Fruit fly (Drosophila melanogaster) whole organism, embryonic: Measurements from ENCODE around the gene CG32305.
A peak's percentile ranks its signal among the peaks of the same experiment; 100 is the strongest.

Experiments used
- Atf3 ChIP-seq: fragments of 200-800 bp; sonication (Bioruptor generic); optimal IDR thresholded peaks from 3 replicates; lab custom pipeline; 2016; ENCODE audit warnings: missing biosample characterization, missing genetic modification characterization
- Awh ChIP-seq: fragments of 200-800 bp; sonication (Bioruptor generic); IDR thresholded peaks from 2 replicates; pipeline ENCODE4, ENCODE4 v1.3.6; 2022; ENCODE audit warnings: missing biosample characterization, missing genetic modification characterization
- Bgb ChIP-seq: fragments of 200-800 bp; sonication (Bioruptor generic); IDR thresholded peaks from 2 replicates; pipeline ENCODE4 v1.3.6; 2022; ENCODE audit warnings: missing biosample characterization, missing genetic modification characterization; ENCODE audit not compliant: partially characterized antibody
- CG10267 ChIP-seq: fragments of 200-800 bp; sonication (Bioruptor generic); optimal IDR thresholded peaks from 2 replicates; lab custom pipeline; 2018; ENCODE audit warnings: missing biosample characterization, mild to moderate bottlenecking, missing genetic modification characterization, moderate library complexity
- CG10274 ChIP-seq: fragments of 200-800 bp; sonication (Bioruptor generic); optimal IDR thresholded peaks from 3 replicates; lab custom pipeline; 2017; ENCODE audit warnings: missing biosample characterization, mild to moderate bottlenecking, missing genetic modification characterization
- CG11085 ChIP-seq: fragments of 200-800 bp; sonication (Bioruptor generic); IDR thresholded peaks from 2 replicates; pipeline ENCODE4 v1.3.6; 2022; ENCODE audit warnings: missing biosample characterization, missing genetic modification characterization
- CG13296 ChIP-seq: fragments of 200-800 bp; sonication (Bioruptor generic); optimal IDR thresholded peaks from 3 replicates; lab custom pipeline; 2018; ENCODE audit warnings: missing biosample characterization, mild to moderate bottlenecking, missing genetic modification characterization
- CG1529 ChIP-seq: fragments of 200-800 bp; sonication (Bioruptor generic); optimal IDR thresholded peaks from 3 replicates; lab custom pipeline; 2018; ENCODE audit warnings: missing biosample characterization, missing genetic modification characterization
- CG17612 ChIP-seq: fragments of 200-800 bp; sonication (Bioruptor generic); IDR thresholded peaks from 2 replicates; pipeline ENCODE4 v1.3.6; 2022; ENCODE audit warnings: missing biosample characterization, missing genetic modification characterization
- CG31388 ChIP-seq: fragments of 200-800 bp; sonication (Bioruptor generic); optimal IDR thresholded peaks from 2 replicates; lab custom pipeline; 2016; ENCODE audit warnings: missing biosample characterization, missing genetic modification characterization
- CG32767 ChIP-seq: fragments of 200-800 bp; sonication (Bioruptor generic); IDR thresholded peaks from 2 replicates; pipeline ENCODE4 v1.3.6; 2022; ENCODE audit warnings: missing biosample characterization, missing genetic modification characterization
- CG3407 ChIP-seq: fragments of 200-800 bp; sonication (Bioruptor generic); optimal IDR thresholded peaks from 2 replicates; lab custom pipeline; 2018; ENCODE audit warnings: missing biosample characterization, mild to moderate bottlenecking, missing genetic modification characterization
- CG42726 ChIP-seq: fragments of 200-800 bp; sonication (Bioruptor generic); IDR thresholded peaks from 2 replicates; pipeline ENCODE4 v1.3.6; 2022; ENCODE audit warnings: missing biosample characterization, missing genetic modification characterization; ENCODE audit not compliant: partially characterized antibody
- CG4707 ChIP-seq: fragments of 200-800 bp; sonication (Bioruptor generic); optimal IDR thresholded peaks from 2 replicates; lab custom pipeline; 2018; ENCODE audit warnings: missing biosample characterization, mild to moderate bottlenecking, missing genetic modification characterization, moderate library complexity
- CG4730 ChIP-seq: fragments of 200-800 bp; sonication (Bioruptor generic); IDR thresholded peaks from 2 replicates; pipeline ENCODE4 v1.3.6; 2022; ENCODE audit warnings: missing biosample characterization, missing genetic modification characterization
- CG5245 ChIP-seq: fragments of 200-800 bp; sonication (Bioruptor generic); optimal IDR thresholded peaks from 3 replicates; lab custom pipeline; 2016; ENCODE audit warnings: missing biosample characterization, missing genetic modification characterization
- CG5953 ChIP-seq: fragments of 200-800 bp; sonication (Bioruptor generic); IDR thresholded peaks from 2 replicates; pipeline ENCODE4 v1.3.6; 2022; ENCODE audit warnings: missing biosample characterization, missing genetic modification characterization
- CG6254 ChIP-seq: fragments of 200-800 bp; sonication (Bioruptor generic); optimal IDR thresholded peaks from 3 replicates; lab custom pipeline; 2017; ENCODE audit warnings: mild to moderate bottlenecking, missing biosample characterization, missing genetic modification reagents, missing genetic modification characterization
- CG6854 ChIP-seq: fragments of 200-800 bp; sonication (Bioruptor generic); optimal IDR thresholded peaks from 3 replicates; lab custom pipeline; 2017; ENCODE audit warnings: missing biosample characterization, mild to moderate bottlenecking, missing genetic modification characterization
- CG8388 ChIP-seq: fragments of 200-800 bp; sonication (Bioruptor generic); optimal IDR thresholded peaks from 2 replicates; lab custom pipeline; 2019; ENCODE audit warnings: missing biosample characterization, mild to moderate bottlenecking, missing genetic modification characterization, moderate library complexity
- CTCF ChIP-seq: fragments of 200-800 bp; sonication (Bioruptor generic); optimal IDR thresholded peaks from 2 replicates; lab custom pipeline; 2017; ENCODE audit warnings: missing biosample characterization, mild to moderate bottlenecking, missing genetic modification characterization, moderate library complexity
- Camta ChIP-seq: fragments of 200-800 bp; sonication (Bioruptor generic); optimal IDR thresholded peaks from 2 replicates; lab custom pipeline; 2016; ENCODE audit warnings: missing biosample characterization, missing genetic modification characterization
- Dek ChIP-seq: fragments of 200-800 bp; sonication (Bioruptor generic); optimal IDR thresholded peaks from 3 replicates; lab custom pipeline; 2019; ENCODE audit warnings: missing biosample characterization, mild to moderate bottlenecking, missing genetic modification characterization, moderate library complexity
- Doc2 ChIP-seq: fragments of 200-800 bp; sonication (Bioruptor generic); IDR thresholded peaks from 2 replicates; pipeline ENCODE4 v1.3.6; 2022; ENCODE audit warnings: missing biosample characterization, missing genetic modification characterization
- HmgZ ChIP-seq: fragments of 200-800 bp; sonication (Bioruptor generic); optimal IDR thresholded peaks from 2 replicates; lab custom pipeline; 2018; ENCODE audit warnings: missing biosample characterization, mild to moderate bottlenecking, missing genetic modification characterization
- Hr51 ChIP-seq, 2 experiments: fragments of 200-800 bp; sonication (Bioruptor generic); optimal IDR thresholded peaks; 2 replicates in 1 of 2; 3 replicates in 1 of 2; lab custom pipeline; 2016 to 2018; ENCODE audit warnings: missing biosample characterization in 2 of 2, missing genetic modification characterization in 2 of 2, mild to moderate bottlenecking in 1 of 2, moderate library complexity in 1 of 2
- Kr ChIP-seq: fragments of 200-800 bp; sonication (Bioruptor generic); optimal IDR thresholded peaks from 2 replicates; lab custom pipeline; 2017; ENCODE audit warnings: missing biosample characterization, mild to moderate bottlenecking, missing genetic modification characterization
- MESR4 ChIP-seq: fragments of 200-800 bp; sonication (Bioruptor generic); optimal IDR thresholded peaks from 2 replicates; lab custom pipeline; 2018; ENCODE audit warnings: missing biosample characterization, mild to moderate bottlenecking, missing genetic modification characterization, moderate library complexity
- NK7.1 ChIP-seq: fragments of 200-800 bp; sonication (Bioruptor generic); optimal IDR thresholded peaks from 3 replicates; lab custom pipeline; 2016; ENCODE audit warnings: missing biosample characterization, missing genetic modification characterization
- Tbp ChIP-seq: fragments of >200 bp; optimal IDR thresholded peaks from 2 replicates; lab custom pipeline; 2018; ENCODE audit warnings: missing biosample characterization, missing genetic modification characterization
- ash1 ChIP-seq: fragments of 200-800 bp; sonication (Bioruptor generic); optimal IDR thresholded peaks from 2 replicates; lab custom pipeline; 2018; ENCODE audit warnings: missing biosample characterization, mild to moderate bottlenecking, missing genetic modification characterization
- bbx ChIP-seq: fragments of 200-800 bp; sonication (Bioruptor generic); IDR thresholded peaks from 2 replicates; pipeline ENCODE4 v1.3.6; 2022; ENCODE audit warnings: missing biosample characterization, missing genetic modification characterization; ENCODE audit not compliant: partially characterized antibody
- bcd ChIP-seq: fragments of 200-800 bp; sonication (Bioruptor generic); optimal IDR thresholded peaks from 2 replicates; lab custom pipeline; 2017; ENCODE audit warnings: missing biosample characterization, mild to moderate bottlenecking, missing genetic modification characterization
- dmrt99B ChIP-seq: fragments of 200-800 bp; sonication (Bioruptor generic); optimal IDR thresholded peaks from 2 replicates; lab custom pipeline; 2018; ENCODE audit warnings: missing biosample characterization, mild to moderate bottlenecking, missing genetic modification characterization, moderate library complexity
- dpn ChIP-seq, 2 experiments: fragments of 200-800 bp; sonication (Bioruptor generic); optimal IDR thresholded peaks; 3 replicates each; lab custom pipeline; 2016; ENCODE audit warnings: missing biosample characterization in 2 of 2, missing genetic modification characterization in 2 of 2
- fd102C ChIP-seq: fragments of 200-800 bp; sonication (Bioruptor generic); optimal IDR thresholded peaks from 2 replicates; lab custom pipeline; 2018; ENCODE audit warnings: missing biosample characterization, mild to moderate bottlenecking, missing genetic modification characterization, moderate library complexity
- grau ChIP-seq: fragments of 200-800 bp; optimal IDR thresholded peaks from 3 replicates; lab custom pipeline; 2019; ENCODE audit warnings: missing biosample characterization, mild to moderate bottlenecking, missing genetic modification characterization, moderate library complexity
- kah ChIP-seq: fragments of 200-800 bp; sonication (Bioruptor generic); optimal IDR thresholded peaks from 2 replicates; lab custom pipeline; 2018; ENCODE audit warnings: missing biosample characterization, mild to moderate bottlenecking, missing genetic modification characterization
- klu ChIP-seq: fragments of 200-800 bp; sonication (Bioruptor generic); IDR thresholded peaks from 2 replicates; pipeline ENCODE4 v1.3.6; 2022; ENCODE audit warnings: missing biosample characterization, missing genetic modification characterization
- kni ChIP-seq: fragments of 200-800 bp; sonication (Bioruptor generic); optimal IDR thresholded peaks from 3 replicates; lab custom pipeline; 2017; ENCODE audit warnings: mild to moderate bottlenecking, missing biosample characterization, missing genetic modification reagents, missing genetic modification characterization
- phol ChIP-seq: fragments of 200-800 bp; sonication (Bioruptor generic); optimal IDR thresholded peaks from 3 replicates; lab custom pipeline; 2018; ENCODE audit warnings: missing biosample characterization, mild to moderate bottlenecking, missing genetic modification characterization, moderate library complexity
- pzg ChIP-seq: fragments of 200-800 bp; sonication (Bioruptor generic); optimal IDR thresholded peaks from 3 replicates; lab custom pipeline; 2018; ENCODE audit warnings: missing biosample characterization, mild to moderate bottlenecking, missing genetic modification characterization, moderate library complexity
- scrt ChIP-seq: fragments of 200-800 bp; sonication (Bioruptor generic); optimal IDR thresholded peaks from 2 replicates; lab custom pipeline; 2018; ENCODE audit warnings: missing biosample characterization, mild to moderate bottlenecking, missing genetic modification characterization, moderate library complexity
- seq ChIP-seq: fragments of 200-800 bp; sonication (Bioruptor generic); IDR thresholded peaks from 2 replicates; pipeline ENCODE4 v1.3.6; 2022; ENCODE audit warnings: missing biosample characterization, missing genetic modification characterization
- shn ChIP-seq: fragments of 200-800 bp; sonication (Bioruptor generic); optimal IDR thresholded peaks from 3 replicates; lab custom pipeline; 2016; ENCODE audit warnings: missing biosample characterization, missing genetic modification characterization
- tll ChIP-seq, 2 experiments: fragments of 200-800 bp in 1 of 2; fragments of >200 bp in 1 of 2; sonication (Bioruptor generic) in 1 of 2; optimal IDR thresholded peaks; 2 replicates each; lab custom pipeline; 2017 to 2019; ENCODE audit warnings: missing biosample characterization in 2 of 2, missing genetic modification characterization in 2 of 2, mild to moderate bottlenecking in 1 of 2, moderate library complexity in 1 of 2
- trh ChIP-seq: fragments of 200-800 bp; sonication (Bioruptor generic); optimal IDR thresholded peaks from 2 replicates; lab custom pipeline; 2016; ENCODE audit warnings: missing biosample characterization, missing genetic modification characterization
- tup ChIP-seq: fragments of 200-800 bp; sonication (Bioruptor generic); optimal IDR thresholded peaks from 2 replicates; lab custom pipeline; 2016; ENCODE audit warnings: missing biosample characterization, mild to moderate bottlenecking, missing genetic modification characterization, moderate library complexity
- usp ChIP-seq: fragments of >200 bp; optimal IDR thresholded peaks from 2 replicates; lab custom pipeline; 2017; ENCODE audit warnings: missing biosample characterization, missing genetic modification characterization
- zen ChIP-seq: fragments of 200-800 bp; sonication (Bioruptor generic); optimal IDR thresholded peaks from 3 replicates; lab custom pipeline; 2018; ENCODE audit warnings: missing biosample characterization, mild to moderate bottlenecking, missing genetic modification characterization, moderate library complexity

CG32305 gene

dm6 chr3L:2265692-2266444 is 17.4 kb downstream of the CG32305 start, which contains the start of the genes ecd and CG13806 (continued):
- TF ChIP-seq ash1 (GFP tag; lab: Kevin White, UChicago): no peak
- TF ChIP-seq kni: no peak
- TF ChIP-seq kah (GFP tag; lab: Kevin White, UChicago): no peak
- TF ChIP-seq CG42726 (GFP tag; lab: Robert Waterston, UW): peak; percentile 98
- TF ChIP-seq CG5245 (GFP tag; lab: Kevin White, UChicago): peak; percentile 4
- no peak for TF ChIP-seq seq (GFP tag; lab: Robert Waterston, UW)
- TF ChIP-seq CG4707 (GFP tag; lab: Kevin White, UChicago): no peak
- no peak for TF ChIP-seq CG5953 (GFP tag; lab: Robert Waterston, UW)
- TF ChIP-seq CG6854 (GFP tag; lab: Kevin White, UChicago): no peak
- TF ChIP-seq grau: no peak
- no peak for TF ChIP-seq CG4730 (GFP tag; lab: Robert Waterston, UW)
- TF ChIP-seq zen: peak; percentile 40
- peak; percentile 65 for TF ChIP-seq CTCF (GFP tag; lab: Kevin White, UChicago)
- TF ChIP-seq Tbp (GFP tag; lab: Kevin White, UChicago): no peak
- peak; percentile 23 for TF ChIP-seq Dek
- TF ChIP-seq NK7.1: no peak
- peak; percentile 98 for TF ChIP-seq Bgb (GFP tag; lab: Robert Waterston, UW)
- peak; percentile 85 for TF ChIP-seq MESR4 (GFP tag; lab: Kevin White, UChicago)
- no peak for TF ChIP-seq CG11085 (GFP tag; lab: Robert Waterston, UW)
- TF ChIP-seq Camta: peak; percentile 52
- 0 out of 2 replicates have a peak, but pooled peaks have one; percentile 23 for TF ChIP-seq klu
- TF ChIP-seq Atf3: no peak
- peak in 1 of 2 experiments; percentile 41 for TF ChIP-seq Hr51 (GFP tag; optimal IDR thresholded peaks at IDR 0.05; lab: Kevin White, UChicago)
- TF ChIP-seq fd102C: no peak
- TF ChIP-seq Awh (GFP tag; lab: Robert Waterston, UW): no peak
- TF ChIP-seq CG8388 (GFP tag; lab: Kevin White, UChicago): peak; percentile 32
- no peak for TF ChIP-seq CG1529 (GFP tag; lab: Kevin White, UChicago)
- TF ChIP-seq bbx (GFP tag; lab: Robert Waterston, UW): peak; percentile 93
- TF ChIP-seq HmgZ (tag; lab: Kevin White, UChicago): peak; percentile 55
- TF ChIP-seq CG32767 (GFP tag; lab: Robert Waterston, UW): no peak
- TF ChIP-seq dpn (GFP tag; optimal IDR thresholded peaks at IDR 0.05; lab: Kevin White, UChicago): peak; percentile 24 to 54
- TF ChIP-seq CG6254 (GFP tag; lab: Kevin White, UChicago): no peak
- no peak for TF ChIP-seq Kr (GFP tag; lab: Kevin White, UChicago)
- TF ChIP-seq CG13296: no peak
- peak; percentile 74 for TF ChIP-seq phol (tag; lab: Kevin White, UChicago)
- TF ChIP-seq shn: no peak
- TF ChIP-seq pzg (GFP tag; lab: Kevin White, UChicago): peak; percentile 84
- TF ChIP-seq CG31388: no peak
- TF ChIP-seq CG10274: no peak
- no peak for TF ChIP-seq dmrt99B (tag; lab: Kevin White, UChicago)
- TF ChIP-seq bcd (GFP tag; lab: Kevin White, UChicago): peak; percentile 36
- TF ChIP-seq tll (GFP tag; optimal IDR thresholded peaks at IDR 0.05; lab: Kevin White, UChicago): no peak
- no peak for TF ChIP-seq usp (GFP tag; lab: Kevin White, UChicago)
- TF ChIP-seq CG3407 (GFP tag; lab: Kevin White, UChicago): no peak
- no peak for TF ChIP-seq CG17612 (GFP tag; lab: Robert Waterston, UW)
- no peak for TF ChIP-seq Doc2
- peak; percentile 14 for TF ChIP-seq trh (GFP tag; lab: Kevin White, UChicago)
- no peak for TF ChIP-seq scrt (GFP tag; lab: Kevin White, UChicago)
- TF ChIP-seq tup (GFP tag; lab: Kevin White, UChicago): no peak
- TF ChIP-seq CG10267 (tag; lab: Kevin White, UChicago): no peak
